Fruit fly (Drosophila melanogaster) whole organism, prepupa: Measurements from ENCODE around the gene CG13693.

Experiments
- CG16779 ChIP-seq: fragments of 200-800 bp; sonication (Bioruptor generic); optimal IDR thresholded peaks from 3 replicates; lab custom pipeline; 2017; ENCODE audit warnings: missing biosample characterization, mild to moderate bottlenecking, missing genetic modification characterization
- Ets21C ChIP-seq: fragments of 200-800 bp; sonication (Bioruptor generic); optimal IDR thresholded peaks from 3 replicates; lab custom pipeline; 2016; ENCODE audit warnings: missing biosample characterization, missing genetic modification characterization
- pdm3 ChIP-seq: fragments of 200-800 bp; sonication (Bioruptor generic); optimal IDR thresholded peaks from 3 replicates; lab custom pipeline; 2016; ENCODE audit warnings: missing biosample characterization, missing genetic modification characterization

The CG13693 gene

DNA sequence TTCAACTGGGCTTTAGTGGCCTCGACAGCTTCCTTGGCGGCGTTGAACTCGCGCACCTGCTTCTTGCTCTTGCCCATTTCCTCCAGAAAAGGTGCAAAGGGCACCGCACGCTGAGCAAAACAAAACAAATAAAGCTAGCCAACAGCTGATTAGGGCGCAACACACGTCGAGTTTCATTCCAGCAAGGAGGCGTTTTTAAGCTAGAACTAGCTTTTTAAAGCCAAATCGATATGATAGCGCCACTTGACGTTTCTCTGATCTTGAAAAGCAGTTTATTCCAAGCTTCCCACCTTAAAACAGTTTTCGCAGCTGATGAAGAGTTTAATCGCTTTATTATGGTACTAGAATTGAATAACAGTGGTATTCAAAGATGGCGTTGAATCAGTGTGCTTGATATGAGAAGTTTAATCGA is 50.8 kb downstream of the CG13693 start, which contains the start of gene CG11601 (continued):
- no peak for TF ChIP-seq Ets21C (GFP tag; lab: Kevin White, UChicago)
- TF ChIP-seq CG16779 (tag; lab: Kevin White, UChicago), result no peak
- TF ChIP-seq pdm3 (GFP tag; lab: Kevin White, UChicago), result no peak
